Worm (Caenorhabditis elegans): ENCODE data around the gene B0252.5.

B0252.5 gene

DNA sequence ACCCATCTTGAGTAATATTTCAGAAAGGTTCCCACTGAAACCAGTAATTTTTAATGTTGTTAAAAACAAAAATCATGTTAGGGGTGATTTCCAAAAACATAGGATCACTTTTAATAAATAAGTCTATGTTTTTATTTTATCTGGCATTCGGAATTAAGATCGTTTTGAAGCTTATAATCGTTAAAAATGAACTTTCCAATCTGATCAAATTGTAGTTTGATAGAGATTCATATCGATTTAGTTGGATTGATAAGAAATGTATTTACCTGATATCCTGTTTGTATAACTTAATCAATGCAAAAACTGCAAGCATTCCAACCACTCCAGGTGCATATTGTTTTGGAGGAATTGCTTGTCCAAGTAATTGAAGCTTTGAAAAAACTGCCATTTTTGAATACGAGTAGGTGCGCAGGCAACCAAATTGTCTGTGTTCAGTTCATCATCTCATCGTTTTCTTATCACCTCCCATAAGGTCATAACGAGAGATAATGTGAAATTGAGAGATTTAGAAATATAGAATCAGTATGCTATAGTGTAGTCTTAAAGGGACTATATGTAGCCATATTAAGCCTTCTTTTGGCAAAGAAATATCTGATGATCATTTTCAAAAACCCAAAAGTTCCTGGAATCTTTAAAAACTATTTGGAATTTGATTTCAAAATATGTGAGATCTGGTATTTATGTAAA, 31.2 kb downstream of the B0252.5 start, which contains the start of gene pmp-2:
pmp-2 (minus strand) TSS at position 487 of the 687 bp plus-strand sequence.
- no peak for TF ChIP-seq F13H6.1 (tag; optimal IDR thresholded peaks at IDR 0.05)
- peak; percentile 42 for TF ChIP-seq elt-2 (tag; optimal IDR thresholded peaks at IDR 0.05)

DNA sequence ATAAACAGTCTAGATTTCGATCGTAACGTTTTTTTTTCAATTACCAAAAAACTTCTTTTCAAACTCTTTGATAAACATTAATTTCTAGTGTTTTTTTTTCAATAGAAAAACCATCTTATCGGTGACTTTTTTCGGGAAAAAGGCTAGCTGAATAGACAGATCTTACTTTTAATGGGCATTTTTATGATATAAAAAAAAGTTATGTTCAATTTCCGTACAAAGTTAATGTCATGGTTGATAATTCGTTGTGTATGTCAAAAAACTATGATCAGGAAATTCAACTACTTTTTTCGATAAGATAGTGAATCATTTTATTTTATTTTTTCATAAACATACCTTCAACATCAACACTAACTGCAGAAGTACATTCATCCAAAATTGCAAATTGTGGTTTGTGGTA, 34.1 kb downstream of the B0252.5 start:
- TF ChIP-seq ceh-22 (tag; optimal IDR thresholded peaks at IDR 0.05) (no peak), ceh-30 (tag; optimal IDR thresholded peaks at IDR 0.05) (no peak), madf-2 (tag; optimal IDR thresholded peaks at IDR 0.05) (no peak), eyg-1 (tag; optimal IDR thresholded peaks at IDR 0.05) (no peak), syd-9 (tag; optimal IDR thresholded peaks at IDR 0.05) (no peak), ahr-1 (tag; optimal IDR thresholded peaks at IDR 0.05) (no peak), K09A11.1 (tag; optimal IDR thresholded peaks at IDR 0.05; ENCODE audit: insufficient read depth) (no peak), ama-1 (optimal IDR thresholded peaks at IDR 0.05) (no peak), zip-5 (tag; optimal IDR thresholded peaks at IDR 0.05) (no peak)

DNA sequence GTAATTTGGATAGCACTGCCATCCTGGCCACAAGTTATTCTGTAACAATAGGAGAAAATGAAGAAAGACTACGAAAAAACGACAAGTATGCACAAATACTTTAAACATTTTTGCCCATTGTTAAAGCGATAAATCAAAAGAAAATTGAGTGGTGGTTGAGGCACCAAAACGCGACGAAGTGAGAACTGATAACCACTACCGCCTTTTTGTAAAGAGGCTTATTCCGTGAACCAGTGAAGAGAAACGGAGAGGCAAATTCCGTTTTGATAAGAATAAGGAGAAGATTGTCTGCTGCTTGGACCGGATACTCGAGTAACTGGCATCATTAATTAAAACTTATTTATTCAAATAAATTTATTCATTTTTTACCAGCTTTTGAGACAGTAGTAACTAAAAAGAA, 35.0 kb downstream of the B0252.5 start, which contains the start of gene pmp-1:
pmp-1 (minus strand) TSS at position 39 of the 400 bp plus-strand sequence.
- TF ChIP-seq K02D7.2 (tag; optimal IDR thresholded peaks at IDR 0.05) (no peak), hlh-6 (tag; optimal IDR thresholded peaks at IDR 0.05) (no peak), ceh-9 (tag; optimal IDR thresholded peaks at IDR 0.05) (no peak), unc-86 (tag; optimal IDR thresholded peaks at IDR 0.05) (no peak), fax-1 (tag; optimal IDR thresholded peaks at IDR 0.05) (no peak), fkh-10 (GFP tag; optimal IDR thresholded peaks at IDR 0.05) (no peak), gmeb-2 (tag; optimal IDR thresholded peaks at IDR 0.05) (no peak), F13H6.1 (tag; optimal IDR thresholded peaks at IDR 0.05) (no peak), pag-3 (tag; optimal IDR thresholded peaks at IDR 0.05; ENCODE audit: borderline replicate concordance) (no peak), sox-4 (tag; optimal IDR thresholded peaks at IDR 0.05) (no peak), dmd-4 (tag; optimal IDR thresholded peaks at IDR 0.05; ENCODE audit: borderline replicate concordance) (no peak), pax-1 (tag; optimal IDR thresholded peaks at IDR 0.05) (no peak), elt-4 (tag; optimal IDR thresholded peaks at IDR 0.05) (no peak)

DNA sequence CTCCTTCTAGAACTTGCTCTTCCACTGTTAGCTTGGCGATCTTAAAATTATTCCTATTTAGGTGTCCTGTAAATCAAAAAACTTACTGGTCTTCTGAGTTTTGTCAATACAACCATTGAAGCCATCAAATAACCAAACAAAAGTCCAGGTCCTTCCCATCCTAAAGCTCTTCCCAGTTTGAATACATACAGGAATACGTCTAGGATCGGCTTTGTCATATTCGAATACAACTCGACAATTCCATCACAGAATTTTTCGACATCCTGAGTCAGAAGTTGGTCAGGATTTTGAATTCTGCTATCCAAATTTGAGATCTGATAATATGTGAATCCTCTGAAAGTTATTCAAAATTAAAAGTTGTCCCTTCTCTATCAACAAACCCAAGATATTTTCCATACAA, 36.3 kb downstream of the B0252.5 start:
- no peak for TF ChIP-seq ceh-2 (tag; optimal IDR thresholded peaks at IDR 0.05)
- TF ChIP-seq K09A11.1 (tag; optimal IDR thresholded peaks at IDR 0.05; ENCODE audit: insufficient read depth): no peak
- TF ChIP-seq odd-2 (tag; optimal IDR thresholded peaks at IDR 0.05): no peak
- no peak for TF ChIP-seq dmd-4 (tag; optimal IDR thresholded peaks at IDR 0.05; ENCODE audit: borderline replicate concordance)
- TF ChIP-seq hlh-15 (tag; optimal IDR thresholded peaks at IDR 0.05): no peak
- TF ChIP-seq npax-4 (tag; optimal IDR thresholded peaks at IDR 0.05): no peak
- TF ChIP-seq hlh-30 (tag; optimal IDR thresholded peaks at IDR 0.05; ENCODE audit: insufficient read depth): no peak
- TF ChIP-seq ceh-31 (tag; optimal IDR thresholded peaks at IDR 0.05): no peak
- TF ChIP-seq ceh-14 (tag; optimal IDR thresholded peaks at IDR 0.05): no peak
- TF ChIP-seq sox-2 (GFP tag; IDR thresholded peaks at IDR 0.05): no peak
- no peak for TF ChIP-seq ama-1 (optimal IDR thresholded peaks at IDR 0.05)
- TF ChIP-seq pag-3 (tag; optimal IDR thresholded peaks at IDR 0.05; ENCODE audit: borderline replicate concordance): no peak
- no peak for TF ChIP-seq hlh-6 (tag; optimal IDR thresholded peaks at IDR 0.05)
- TF ChIP-seq C08G9.2 (tag; optimal IDR thresholded peaks at IDR 0.05): no peak
- no peak for TF ChIP-seq ceh-18 (tag; optimal IDR thresholded peaks at IDR 0.05)
- no peak for TF ChIP-seq syd-9 (tag; optimal IDR thresholded peaks at IDR 0.05)

ce11 chrII:6880067-6880466, 38.6 kb downstream of the B0252.5 start, which contains the start of gene C44B7.7:
TSS of gene C44B7.7 (minus strand) at chrII:6880167.
- TF ChIP-seq ceh-2 (tag; optimal IDR thresholded peaks at IDR 0.05) (no peak), eyg-1 (tag; optimal IDR thresholded peaks at IDR 0.05) (no peak), sox-4 (tag; optimal IDR thresholded peaks at IDR 0.05) (no peak)

All from whole organism, late embryonic.